ENCODE assay signal across 5 fruit fly cellular contexts in the genomic region with DNA sequence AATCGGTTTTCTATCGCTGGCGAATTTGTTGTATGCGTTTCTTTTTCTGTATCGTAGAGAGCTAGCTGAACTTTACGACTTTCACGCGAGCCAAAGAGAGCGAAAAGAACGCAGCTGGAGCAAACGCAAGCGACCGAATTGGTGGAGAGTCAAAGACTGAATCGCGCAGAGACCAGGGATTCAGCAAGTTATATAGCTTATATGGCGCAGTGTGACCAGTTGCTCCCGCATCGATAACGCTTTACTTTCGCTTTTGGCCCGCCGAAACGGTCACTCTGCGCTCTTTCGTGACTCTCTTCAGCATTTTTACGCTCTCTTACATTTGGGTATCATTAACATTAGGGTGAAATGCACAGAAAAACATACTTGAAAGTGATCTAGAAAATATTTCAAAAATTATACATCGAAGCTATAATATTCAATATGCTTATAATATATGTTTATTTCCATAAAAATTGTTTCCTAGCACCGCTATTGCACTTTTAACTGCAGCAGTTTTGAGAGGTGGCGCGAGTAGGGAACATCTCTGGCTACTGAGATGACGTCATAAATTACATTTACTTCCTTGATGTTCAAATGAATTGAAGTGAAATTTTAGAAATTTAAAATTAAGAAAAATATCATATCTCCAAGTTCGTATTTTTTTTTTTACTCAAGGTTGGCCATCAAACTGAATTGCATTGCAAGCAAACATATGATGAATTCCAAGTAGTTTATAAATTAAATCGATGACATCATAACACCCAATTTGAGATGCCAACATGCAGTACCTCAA.
A peak's percentile ranks its signal among the peaks of the same experiment; 100 is the strongest.
TF ChIP-seq lines count a peak whose summit lies in the region.

Gene glec, minus strand, starts transcription at position 169 of the 775 bp plus-strand sequence.

- peak; percentile 19 for TF ChIP-seq CTCF in whole organism, embryonic (GFP tag; optimal IDR thresholded peaks at IDR 0.05; lab: Kevin White, UChicago)

TF ChIP-seq in whole organism, adult, 20 proteins besides CTCF, POLR2A, EP300 and RAD21 (continues in another document):
- TF ChIP-seq Mnt (GFP tag; optimal IDR thresholded peaks at IDR 0.05; lab: Kevin White, UChicago) (peak; percentile 49), cic (GFP tag; optimal IDR thresholded peaks at IDR 0.05; lab: Kevin White, UChicago) (peak; percentile 42), CG11617 (GFP tag; optimal IDR thresholded peaks at IDR 0.05; lab: Kevin White, UChicago) (peak; percentile 50), ovo (GFP tag; optimal IDR thresholded peaks at IDR 0.05; lab: Kevin White, UChicago) (peak; percentile 28), CG14711 (tag; optimal IDR thresholded peaks at IDR 0.05; lab: Kevin White, UChicago) (peak; percentile 2), bab1 (GFP tag; optimal IDR thresholded peaks at IDR 0.05; lab: Kevin White, UChicago) (peak; percentile 49), CG12768 (GFP tag; optimal IDR thresholded peaks at IDR 0.05; lab: Kevin White, UChicago) (peak; percentile 1), kay (GFP tag; lab: Kevin White, UChicago; ENCODE audit: borderline replicate concordance) (peak; percentile 86), Clk (GFP tag; optimal IDR thresholded peaks at IDR 0.05; lab: Kevin White, UChicago) (no peak), toe (GFP tag; optimal IDR thresholded peaks at IDR 0.05; lab: Kevin White, UChicago) (peak; percentile 55), CG7101 (tag; optimal IDR thresholded peaks at IDR 0.05; lab: Kevin White, UChicago) (peak; percentile 13), CG33017 (tag; optimal IDR thresholded peaks at IDR 0.05; lab: Kevin White, UChicago) (peak; percentile 47), CG1620 (GFP tag; optimal IDR thresholded peaks at IDR 0.05; lab: Kevin White, UChicago) (peak; percentile 59), tj (GFP tag; optimal IDR thresholded peaks at IDR 0.05; lab: Kevin White, UChicago) (peak; percentile 47), Hr96 (GFP tag; optimal IDR thresholded peaks at IDR 0.05; lab: Kevin White, UChicago) (peak; percentile 54), Crg-1 (GFP tag; optimal IDR thresholded peaks at IDR 0.05; lab: Kevin White, UChicago) (no peak)

TF ChIP-seq in whole organism, embryonic, 481 proteins besides CTCF, POLR2A, EP300 and RAD21 (continues in another document):
- peak; percentile 92 for TF ChIP-seq gfzf (GFP tag; optimal IDR thresholded peaks at IDR 0.05; lab: Kevin White, UChicago)
- no peak for TF ChIP-seq CG9215 (GFP tag; IDR thresholded peaks at IDR 0.05; lab: Robert Waterston, UW)
- TF ChIP-seq ap (GFP tag; IDR thresholded peaks at IDR 0.05; lab: Robert Waterston, UW) = 0 out of 2 replicates have a peak, but pooled peaks have one; percentile 24
- TF ChIP-seq CG18599 (GFP tag; optimal IDR thresholded peaks at IDR 0.05; lab: Kevin White, UChicago) = no peak
- no peak for TF ChIP-seq CG18476 (GFP tag; optimal IDR thresholded peaks at IDR 0.05; lab: Kevin White, UChicago)
- TF ChIP-seq CG18011 (GFP tag; optimal IDR thresholded peaks at IDR 0.05; lab: Kevin White, UChicago) = no peak
- TF ChIP-seq Dip2 (GFP tag; IDR thresholded peaks at IDR 0.05; lab: Robert Waterston, UW) = no peak
- TF ChIP-seq CG6689 (GFP tag; IDR thresholded peaks at IDR 0.05; lab: Robert Waterston, UW) = peak; percentile 99
- no peak for TF ChIP-seq Camta (GFP tag; optimal IDR thresholded peaks at IDR 0.05; lab: Kevin White, UChicago)
- peak; percentile 9 for TF ChIP-seq Myb (GFP tag; optimal IDR thresholded peaks at IDR 0.05; lab: Kevin White, UChicago)
- no peak for TF ChIP-seq CG6813 (GFP tag; optimal IDR thresholded peaks at IDR 0.05; lab: Kevin White, UChicago)
- peak; percentile 6 for TF ChIP-seq ATbp (GFP tag; optimal IDR thresholded peaks at IDR 0.05; lab: Kevin White, UChicago)
- TF ChIP-seq CG7357 (GFP tag; IDR thresholded peaks at IDR 0.05; lab: Robert Waterston, UW) = no peak
- TF ChIP-seq Meics (GFP tag; optimal IDR thresholded peaks at IDR 0.05; lab: Kevin White, UChicago) = no peak
- peak; percentile 33 for TF ChIP-seq kay (GFP tag; optimal IDR thresholded peaks at IDR 0.05; lab: Kevin White, UChicago)
- TF ChIP-seq sim (GFP tag; IDR thresholded peaks at IDR 0.05; lab: Robert Waterston, UW) = no peak
- no peak for TF ChIP-seq Nf-YA (GFP tag; IDR thresholded peaks at IDR 0.05; lab: Robert Waterston, UW)

TF ChIP-seq in whole organism, prepupa, 60 proteins besides CTCF, POLR2A, EP300 and RAD21 (continues in another document):
- TF ChIP-seq eg (GFP tag; IDR thresholded peaks at IDR 0.05; lab: Robert Waterston, UW) (peak; percentile 65), CG31627 (GFP tag; optimal IDR thresholded peaks at IDR 0.05; lab: Kevin White, UChicago) (peak; percentile 26), CG11294 (GFP tag; IDR thresholded peaks at IDR 0.05; lab: Robert Waterston, UW) (no peak), CG8119 (GFP tag; IDR thresholded peaks at IDR 0.05; lab: Robert Waterston, UW) (peak; percentile 64), fd85E (GFP tag; optimal IDR thresholded peaks at IDR 0.05; lab: Kevin White, UChicago) (peak; percentile 1), Lpt (GFP tag; optimal IDR thresholded peaks at IDR 0.05; lab: Kevin White, UChicago) (peak; percentile 27), cyc (GFP tag; optimal IDR thresholded peaks at IDR 0.05; lab: Kevin White, UChicago) (no peak), CG3032 (tag; optimal IDR thresholded peaks at IDR 0.05; lab: Kevin White, UChicago) (no peak), Hr4 (GFP tag; optimal IDR thresholded peaks at IDR 0.05; lab: Kevin White, UChicago) (peak; percentile 69), CG8632 (GFP tag; optimal IDR thresholded peaks at IDR 0.05; lab: Kevin White, UChicago) (no peak), CG11762 (GFP tag; optimal IDR thresholded peaks at IDR 0.05; lab: Kevin White, UChicago; ENCODE audit: insufficient read depth) (no peak), CG4318 (GFP tag; optimal IDR thresholded peaks at IDR 0.05; lab: Kevin White, UChicago) (peak; percentile 8), fd59A (GFP tag; optimal IDR thresholded peaks at IDR 0.05; lab: Kevin White, UChicago) (no peak), CG15336 (GFP tag; IDR thresholded peaks at IDR 0.05; lab: Robert Waterston, UW) (peak; percentile 44), esn (GFP tag; optimal IDR thresholded peaks at IDR 0.05; lab: Kevin White, UChicago) (peak; percentile 65), CG3919 (GFP tag; optimal IDR thresholded peaks at IDR 0.05; lab: Kevin White, UChicago) (peak; percentile 44), Eip78C (GFP tag; lab: Kevin White, UChicago) (peak; percentile 92), Blimp-1 (GFP tag; optimal IDR thresholded peaks at IDR 0.05; lab: Kevin White, UChicago) (peak; percentile 99)

TF ChIP-seq in whole organism, pupa, 21 proteins besides CTCF, POLR2A, EP300 and RAD21 (continues in another document):
- TF ChIP-seq Ets98B (GFP tag; IDR thresholded peaks at IDR 0.05; lab: Robert Waterston, UW) = no peak; the same call in none of the 2 replicates
- peak; percentile 59; the same call in 2 of the 3 replicates for TF ChIP-seq fd96Ca (GFP tag; IDR thresholded peaks at IDR 0.05; lab: Robert Waterston, UW)
- no peak for TF ChIP-seq D1 (tag; optimal IDR thresholded peaks at IDR 0.05; lab: Kevin White, UChicago)
- peak; percentile 55 for TF ChIP-seq CG4496 (GFP tag; IDR thresholded peaks at IDR 0.05; lab: Robert Waterston, UW)
- no peak for TF ChIP-seq CG10348 (GFP tag; IDR thresholded peaks at IDR 0.05; lab: Robert Waterston, UW)
- TF ChIP-seq CG12605 (GFP tag; IDR thresholded peaks at IDR 0.05; lab: Robert Waterston, UW) = peak; percentile 70
- no peak for TF ChIP-seq CG34367 (tag; optimal IDR thresholded peaks at IDR 0.05; lab: Kevin White, UChicago)
- TF ChIP-seq CG13204 (GFP tag; optimal IDR thresholded peaks at IDR 0.05; lab: Kevin White, UChicago) = peak; percentile 21
- TF ChIP-seq CG32121 (GFP tag; IDR thresholded peaks at IDR 0.05; lab: Robert Waterston, UW) = no peak
- TF ChIP-seq Pif1B (GFP tag; optimal IDR thresholded peaks at IDR 0.05; lab: Kevin White, UChicago) = peak; percentile 34
- TF ChIP-seq CG9948 (tag; optimal IDR thresholded peaks at IDR 0.05; lab: Kevin White, UChicago) = peak; percentile 11
- TF ChIP-seq CG15710 (tag; optimal IDR thresholded peaks at IDR 0.05; lab: Kevin White, UChicago) = peak; percentile 41
- peak; percentile 7 for TF ChIP-seq CG14655 (GFP tag; optimal IDR thresholded peaks at IDR 0.05; lab: Kevin White, UChicago)
- TF ChIP-seq rn (GFP tag; IDR thresholded peaks at IDR 0.05; lab: Robert Waterston, UW) = no peak
- TF ChIP-seq CG17806 (tag; optimal IDR thresholded peaks at IDR 0.05; lab: Kevin White, UChicago) = peak; percentile 9
- peak; percentile 58 for TF ChIP-seq Pif1A (GFP tag; optimal IDR thresholded peaks at IDR 0.05; lab: Kevin White, UChicago)
- peak; percentile 39 for TF ChIP-seq gl (tag; optimal IDR thresholded peaks at IDR 0.05; lab: Kevin White, UChicago)
- TF ChIP-seq EcR (GFP tag; optimal IDR thresholded peaks at IDR 0.05; lab: Kevin White, UChicago) = peak; percentile 58

TF ChIP-seq in whole organism, wandering third instar larva, 38 proteins besides CTCF, POLR2A, EP300 and RAD21 (continues in another document):
- TF ChIP-seq CG9705 (GFP tag; optimal IDR thresholded peaks at IDR 0.05; lab: Kevin White, UChicago) (peak; percentile 17), CG32264 (GFP tag; optimal IDR thresholded peaks at IDR 0.05; lab: Kevin White, UChicago) (peak; percentile 11), h (GFP tag; optimal IDR thresholded peaks at IDR 0.05; lab: Kevin White, UChicago) (peak; percentile 55), ey (GFP tag; optimal IDR thresholded peaks at IDR 0.05; lab: Kevin White, UChicago) (peak; percentile 50), foxo (GFP tag; optimal IDR thresholded peaks at IDR 0.05; lab: Kevin White, UChicago) (peak; percentile 34 to 48), pan (optimal IDR thresholded peaks at IDR 0.05; lab: Kevin White, UChicago) (no peak), dmrt93B (GFP tag; optimal IDR thresholded peaks at IDR 0.05; lab: Kevin White, UChicago) (no peak), Vsx2 (GFP tag; optimal IDR thresholded peaks at IDR 0.05; lab: Kevin White, UChicago; ENCODE audit: partially characterized antibody) (no peak), br (GFP tag; optimal IDR thresholded peaks at IDR 0.05; lab: Kevin White, UChicago) (peak; percentile 29), Rel (GFP tag; optimal IDR thresholded peaks at IDR 0.05; lab: Kevin White, UChicago) (peak; percentile 35), Rel (tag; optimal IDR thresholded peaks at IDR 0.05; lab: Kevin White, UChicago) (peak; percentile 70), sage (GFP tag; optimal IDR thresholded peaks at IDR 0.05; lab: Kevin White, UChicago) (peak; percentile 56), Hr83 (GFP tag; optimal IDR thresholded peaks at IDR 0.05; lab: Kevin White, UChicago; ENCODE audit: poor library complexity, severe bottlenecking) (peak; percentile 92), Hr78 (GFP tag; optimal IDR thresholded peaks at IDR 0.05; lab: Kevin White, UChicago) (no peak), lola (GFP tag; optimal IDR thresholded peaks at IDR 0.05; lab: Kevin White, UChicago) (no peak), HLH106 (tag; optimal IDR thresholded peaks at IDR 0.05; lab: Kevin White, UChicago) (no peak), Abd-B (GFP tag; optimal IDR thresholded peaks at IDR 0.05; lab: Kevin White, UChicago) (no peak), dl (GFP tag; optimal IDR thresholded peaks at IDR 0.05; lab: Kevin White, UChicago; ENCODE audit: insufficient read depth in 1 of 2, partially characterized antibody in 2 of 2) (no peak), OdsH (GFP tag; optimal IDR thresholded peaks at IDR 0.05; lab: Kevin White, UChicago) (peak; percentile 55), Myc (optimal IDR thresholded peaks at IDR 0.05; lab: Kevin White, UChicago) (no peak)
